Worm (Caenorhabditis elegans) whole organism, L4 larva: ENCODE measurements around the gene ver-4.

Source experiments
- R02D3.7 ChIP-seq: fragments of 150-350 bp; sonication (generic microtip); optimal IDR thresholded peaks from 3 replicates; lab custom pipeline; 2014; ENCODE audit warnings: missing biosample characterization, missing genetic modification characterization
- Y105C5A.15 ChIP-seq: fragments of 200-800 bp; sonication (Bioruptor generic); IDR thresholded peaks from 2 replicates; pipeline ENCODE4 v1.3.6; 2022; ENCODE audit warnings: missing genetic modification characterization, missing compliant biosample characterization
- ZK546.5 ChIP-seq, 2 experiments: sonication (generic microtip); optimal IDR thresholded peaks; 2 replicates each; lab custom pipeline; 2017; ENCODE audit warnings: missing biosample characterization in 2 of 2, missing genetic modification characterization in 2 of 2
- hif-1 ChIP-seq, 2 experiments: sonication (generic microtip); optimal IDR thresholded peaks; 2 replicates each; lab custom pipeline; 2016 to 2017; ENCODE audit warnings: missing compliant biosample characterization in 2 of 2, missing genetic modification characterization in 2 of 2, missing genetic modification reagents in 2 of 2, missing genotype in 2 of 2, mild to moderate bottlenecking in 1 of 2
- lsy-2 ChIP-seq, 2 experiments: fragments of 150-350 bp in 1 of 2; sonication (generic microtip) in 1 of 2; optimal IDR thresholded peaks; 2 replicates each; lab custom pipeline; 2014 to 2017; ENCODE audit warnings: missing biosample characterization in 2 of 2, missing genetic modification characterization in 2 of 2
- mep-1 ChIP-seq: fragments of 150-350 bp; sonication (generic microtip); optimal IDR thresholded peaks from 3 replicates; lab custom pipeline; 2014; ENCODE audit warnings: missing biosample characterization, missing genetic modification characterization
- nhr-102 ChIP-seq: sonication (generic microtip); optimal IDR thresholded peaks from 2 replicates; lab custom pipeline; 2016; ENCODE audit warnings: mild to moderate bottlenecking, missing genetic modification characterization, moderate library complexity, missing compliant biosample characterization
- nhr-11 ChIP-seq: fragments of 150-350 bp; optimal IDR thresholded peaks from 2 replicates; lab custom pipeline; 2014; ENCODE audit warnings: missing biosample characterization, missing genetic modification characterization
- pha-4 ChIP-seq, 2 experiments: fragments of 150-350 bp in 1 of 2; fragments of 200-800 bp in 1 of 2; sonication (Bioruptor generic) in 1 of 2; IDR thresholded peaks in 1 of 2; optimal IDR thresholded peaks in 1 of 2; 2 replicates each; pipeline versions ENCODE4 v1.3.6 to Lab custom; 2014 to 2022; ENCODE audit warnings: missing genetic modification characterization in 2 of 2, missing genetic modification reagents in 2 of 2, missing biosample characterization in 1 of 2, missing compliant biosample characterization in 1 of 2
- set-16 ChIP-seq: fragments of 200-800 bp; sonication (Bioruptor generic); IDR thresholded peaks from 2 replicates; pipeline ENCODE4 v1.3.6; 2022; ENCODE audit warnings: missing genetic modification reagents, missing genetic modification characterization, missing compliant biosample characterization
- skn-1 ChIP-seq: fragments of 150-350 bp; optimal IDR thresholded peaks from 2 replicates; lab custom pipeline; 2014; ENCODE audit warnings: missing biosample characterization, missing genetic modification characterization
- snpc-4 ChIP-seq: fragments of 150-350 bp; optimal IDR thresholded peaks from 2 replicates; lab custom pipeline; 2014; ENCODE audit warnings: missing biosample characterization, missing genetic modification characterization
- unc-62 ChIP-seq, 3 experiments: fragments of 150-350 bp in 1 of 3; sonication (generic microtip); optimal IDR thresholded peaks in 2 of 3; peaks in 1 of 3; 1 replicate in 1 of 3; 2 replicates in 2 of 3; lab custom pipeline; 2014 to 2017; ENCODE audit warnings: missing biosample characterization in 3 of 3, missing genetic modification characterization in 3 of 3, missing genetic modification reagents in 3 of 3, missing genotype in 1 of 3
- zip-11 ChIP-seq: fragments of 200-800 bp; sonication (Bioruptor generic); IDR thresholded peaks from 2 replicates; pipeline ENCODE4 v1.3.6; 2022; ENCODE audit warnings: missing genetic modification characterization, missing compliant biosample characterization

- TF ChIP-seq hif-1 (tag; optimal IDR thresholded peaks at IDR 0.05; lab: Kevin White, UChicago), result no peak
- no peak for TF ChIP-seq snpc-4 (tag; lab: Kevin White, UChicago)
- TF ChIP-seq mep-1, result no peak
- no peak for TF ChIP-seq nhr-102
- no peak for TF ChIP-seq lsy-2 (tag; optimal IDR thresholded peaks at IDR 0.05; lab: Kevin White, UChicago)
- TF ChIP-seq unc-62 (GFP tag; optimal IDR thresholded peaks at IDR 0.05 in 1 of 2; lab: Kevin White, UChicago), result no peak
- TF ChIP-seq unc-62 (tag; optimal IDR thresholded peaks at IDR 0.05; lab: Kevin White, UChicago), result no peak
- TF ChIP-seq R02D3.7 (tag; lab: Kevin White, UChicago), result no peak
- no peak for TF ChIP-seq zip-11 (GFP tag; lab: Robert Waterston, UW)
- TF ChIP-seq pha-4 (GFP tag; IDR thresholded peaks at IDR 0.05; lab: Robert Waterston, UW), result no peak
- TF ChIP-seq pha-4 (tag; optimal IDR thresholded peaks at IDR 0.05; lab: Kevin White, UChicago), result no peak
- no peak for TF ChIP-seq nhr-11 (tag; lab: Kevin White, UChicago)
- TF ChIP-seq Y105C5A.15 (GFP tag; lab: Robert Waterston, UW), result no peak
- TF ChIP-seq set-16, result no peak
- no peak for TF ChIP-seq ZK546.5 (tag; optimal IDR thresholded peaks at IDR 0.05; lab: Kevin White, UChicago)
- no peak for TF ChIP-seq skn-1 (tag; lab: Kevin White, UChicago)
Measured at ce11 chrX:10990159-10990854, 8.2 kb downstream of the ver-4 start.
